Worm (Caenorhabditis elegans): Measurements from ENCODE around the gene F47C12.13.

F47C12.13 gene

DNA sequence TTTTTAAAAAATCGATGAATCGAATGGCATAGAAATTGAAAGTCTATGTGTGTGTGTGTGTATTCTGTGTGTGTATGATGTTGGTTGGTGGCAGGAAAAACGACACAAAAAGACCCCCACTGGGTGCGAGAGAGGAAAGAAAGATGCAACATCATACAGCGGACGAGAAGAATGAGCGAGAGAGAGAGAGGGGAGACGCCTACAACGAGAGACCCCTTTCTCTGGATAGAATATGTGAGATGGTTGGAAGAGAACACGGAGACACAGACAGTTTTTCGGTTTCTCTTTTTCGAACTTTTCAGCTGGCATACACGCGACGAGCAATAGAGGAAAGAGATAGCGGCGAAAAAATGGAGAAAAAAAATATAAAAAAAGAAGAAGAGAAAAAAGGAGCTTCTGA lies 25.6 kb upstream of the F47C12.13 start:
- TF ChIP-seq blmp-1 (tag; optimal IDR thresholded peaks at IDR 0.05), result no peak
- no peak for TF ChIP-seq zip-8 (tag; optimal IDR thresholded peaks at IDR 0.05)
- no peak for TF ChIP-seq nhr-12 (tag; optimal IDR thresholded peaks at IDR 0.05)
- peak; percentile 32 for TF ChIP-seq mep-1 (tag; optimal IDR thresholded peaks at IDR 0.05)
- peak; percentile 34 for TF ChIP-seq lin-32 (GFP tag; optimal IDR thresholded peaks at IDR 0.05)
- TF ChIP-seq ztf-11 (tag; optimal IDR thresholded peaks at IDR 0.05), result no peak
- no peak for TF ChIP-seq nhr-28 (tag; optimal IDR thresholded peaks at IDR 0.05)
- TF ChIP-seq sptf-1 (tag; optimal IDR thresholded peaks at IDR 0.05), result peak; percentile 35
- TF ChIP-seq drap-1 (GFP tag; optimal IDR thresholded peaks at IDR 0.05), result no peak
- TF ChIP-seq sem-2 (GFP tag; optimal IDR thresholded peaks at IDR 0.05), result no peak
- TF ChIP-seq lin-13 (tag; optimal IDR thresholded peaks at IDR 0.05), result peak; percentile 22
- peak; percentile 60 for TF ChIP-seq unc-62 (GFP tag; optimal IDR thresholded peaks at IDR 0.05)
- no peak for TF ChIP-seq tbx-8 (GFP tag; optimal IDR thresholded peaks at IDR 0.05)
- no peak for TF ChIP-seq nhr-2 (tag; optimal IDR thresholded peaks at IDR 0.05)
- peak; percentile 63 for TF ChIP-seq unc-120 (tag; optimal IDR thresholded peaks at IDR 0.05; ENCODE audit: poor library complexity, severe bottlenecking)
- TF ChIP-seq mls-2 (tag; optimal IDR thresholded peaks at IDR 0.05), result no peak
- TF ChIP-seq hlh-1 (tag; optimal IDR thresholded peaks at IDR 0.05), result peak; percentile 56

DNA sequence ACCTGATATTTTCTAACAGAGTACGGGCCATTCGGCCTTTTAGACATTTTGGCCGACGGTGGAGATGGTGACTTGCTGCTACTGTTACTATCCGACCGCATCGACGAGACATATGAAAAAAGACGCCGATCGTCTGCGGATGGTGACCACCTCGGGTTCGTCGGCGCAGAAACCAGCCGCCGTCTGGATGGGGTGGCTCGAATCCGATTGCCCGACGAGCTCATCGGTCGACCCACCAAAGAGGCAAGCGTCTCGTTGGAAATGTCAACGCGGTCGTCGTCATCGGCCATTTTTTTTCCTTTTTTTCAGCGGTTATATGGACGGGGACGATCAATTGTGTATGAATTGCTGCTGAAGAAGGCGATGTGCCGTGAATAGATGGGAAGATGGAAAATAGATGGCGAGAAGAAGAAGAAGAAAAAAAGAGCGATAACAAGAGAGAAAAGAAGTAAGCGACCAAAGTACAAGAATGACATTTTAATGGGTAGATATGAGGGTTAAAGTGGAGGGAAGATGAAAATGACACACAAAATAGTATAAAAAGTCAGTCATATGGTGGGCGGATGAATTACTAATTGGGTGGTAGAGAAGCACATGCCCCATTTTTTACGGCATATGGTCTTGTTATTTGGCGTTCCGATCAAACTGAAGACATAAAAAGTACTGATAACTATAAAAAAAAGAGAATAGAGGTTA lies 24.6 kb upstream of the F47C12.13 start:
- TF ChIP-seq elt-1 (tag; optimal IDR thresholded peaks at IDR 0.05; ENCODE audit: borderline replicate concordance, insufficient read depth) (peak; percentile 17), ces-1 (GFP tag; optimal IDR thresholded peaks at IDR 0.05) (no peak)

DNA sequence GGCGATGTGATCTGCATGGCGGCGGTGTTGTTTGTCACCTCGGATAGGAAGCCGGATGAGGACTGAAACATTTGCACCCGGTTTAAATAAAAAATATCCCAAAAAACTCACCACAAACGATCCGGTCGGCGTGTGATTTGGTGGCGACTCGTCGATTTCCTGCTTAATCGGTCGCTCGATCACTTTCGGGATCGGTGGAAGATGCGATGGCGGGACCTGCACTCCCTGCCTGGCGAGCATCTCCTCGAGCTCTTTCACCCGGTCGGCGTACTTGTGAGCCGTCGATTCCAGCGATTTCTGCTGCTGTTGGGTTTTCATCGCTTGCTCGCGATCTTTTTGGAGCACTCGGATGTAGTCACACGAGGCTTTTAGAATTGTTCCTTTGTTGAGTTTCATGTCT lies 22.5 kb upstream of the F47C12.13 start:
- no peak for TF ChIP-seq mep-1 (tag; optimal IDR thresholded peaks at IDR 0.05)
- TF ChIP-seq ham-2 (GFP tag; optimal IDR thresholded peaks at IDR 0.05), result no peak
- TF ChIP-seq drap-1 (GFP tag; optimal IDR thresholded peaks at IDR 0.05), result no peak

DNA sequence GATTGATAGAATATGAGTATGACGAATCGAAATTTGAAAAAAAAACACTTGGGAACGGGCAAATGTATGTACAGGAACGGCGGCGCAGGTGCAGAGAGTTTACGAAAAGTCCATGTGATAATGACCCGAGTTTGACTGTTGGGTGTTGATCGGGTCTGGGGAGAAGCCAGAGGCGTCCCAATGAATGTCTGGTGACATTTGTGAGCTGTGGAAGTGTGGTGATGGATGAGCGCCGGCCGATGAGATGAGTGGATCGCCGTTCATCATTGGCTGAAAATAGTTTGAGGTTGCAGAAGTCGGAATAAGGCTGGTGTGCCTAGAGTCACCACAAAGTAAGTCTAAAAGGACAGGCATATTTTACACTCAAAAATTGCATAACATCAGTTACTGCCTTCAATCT lies 21.4 kb upstream of the F47C12.13 start:
- TF ChIP-seq nhr-12 (tag; optimal IDR thresholded peaks at IDR 0.05), result no peak

DNA sequence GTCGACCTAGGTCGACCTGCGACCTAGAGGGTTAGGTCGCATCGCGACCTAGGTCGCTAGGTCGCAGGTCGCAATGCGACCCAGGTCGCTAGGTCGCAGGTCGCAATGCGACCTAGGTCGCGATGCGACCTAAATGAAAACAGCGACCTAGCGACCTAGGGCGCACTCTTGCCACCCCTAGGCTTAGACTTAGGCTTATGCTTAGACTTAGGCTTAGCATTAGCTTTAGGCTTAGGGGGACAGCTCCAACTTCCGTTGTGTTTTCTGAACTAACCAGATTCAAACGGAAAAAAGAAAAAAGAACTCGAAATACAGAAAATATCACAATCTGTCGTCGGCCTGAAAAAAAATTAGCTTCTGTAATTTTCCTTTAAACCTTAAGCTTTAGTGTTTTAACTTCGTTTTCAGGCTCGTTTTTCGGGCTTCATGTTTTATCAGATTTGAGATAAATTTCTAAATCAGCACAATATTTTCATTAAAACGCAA lies 20.2 kb upstream of the F47C12.13 start:
- no peak for TF ChIP-seq ztf-11 (tag; optimal IDR thresholded peaks at IDR 0.05)
- no peak for TF ChIP-seq drap-1 (GFP tag; optimal IDR thresholded peaks at IDR 0.05)
- TF ChIP-seq unc-62 (GFP tag; optimal IDR thresholded peaks at IDR 0.05), result no peak
- no peak for TF ChIP-seq ceh-39 (tag; optimal IDR thresholded peaks at IDR 0.05)
- TF ChIP-seq nhr-28 (tag; optimal IDR thresholded peaks at IDR 0.05), result no peak
- no peak for TF ChIP-seq mep-1 (tag; optimal IDR thresholded peaks at IDR 0.05)
- TF ChIP-seq cnd-1 (tag; optimal IDR thresholded peaks at IDR 0.05), result no peak
- TF ChIP-seq lsy-2 (tag; optimal IDR thresholded peaks at IDR 0.05), result no peak
- no peak for TF ChIP-seq ceh-43 (GFP tag; optimal IDR thresholded peaks at IDR 0.05)
- no peak for TF ChIP-seq tbx-8 (GFP tag; optimal IDR thresholded peaks at IDR 0.05)
- no peak for TF ChIP-seq ceh-83 (GFP tag; optimal IDR thresholded peaks at IDR 0.05)
- TF ChIP-seq mab-5 (tag; optimal IDR thresholded peaks at IDR 0.05), result no peak
- no peak for TF ChIP-seq lin-32 (GFP tag; optimal IDR thresholded peaks at IDR 0.05)
- no peak for TF ChIP-seq pha-4 (tag; optimal IDR thresholded peaks at IDR 0.05)
- no peak for TF ChIP-seq ces-1 (GFP tag; optimal IDR thresholded peaks at IDR 0.05)
- TF ChIP-seq nhr-2 (tag; optimal IDR thresholded peaks at IDR 0.05), result no peak
- TF ChIP-seq nhr-12 (tag; optimal IDR thresholded peaks at IDR 0.05), result no peak
- no peak for TF ChIP-seq elt-1 (tag; optimal IDR thresholded peaks at IDR 0.05; ENCODE audit: borderline replicate concordance, insufficient read depth)

DNA sequence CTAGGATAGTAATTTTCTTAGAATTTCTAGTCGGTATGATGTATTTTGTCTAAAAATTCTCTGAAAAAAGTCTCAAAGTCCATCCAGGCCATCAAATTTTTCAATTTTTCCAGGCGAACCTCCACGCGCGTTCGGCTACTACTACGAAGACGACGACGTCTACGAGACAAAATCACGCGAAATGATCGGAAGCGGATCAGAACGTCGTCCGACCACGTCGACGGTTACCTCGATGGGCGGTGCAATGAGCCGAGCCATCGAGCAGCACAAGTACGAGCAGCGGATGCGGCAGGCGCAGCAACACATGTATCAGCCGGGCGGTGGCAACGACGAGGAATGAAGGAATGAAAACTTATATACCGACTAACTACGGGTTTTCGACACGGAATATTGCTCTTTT lies 19.4 kb upstream of the F47C12.13 start:
- TF ChIP-seq ham-2 (GFP tag; optimal IDR thresholded peaks at IDR 0.05), result no peak
- no peak for TF ChIP-seq ceh-43 (GFP tag; optimal IDR thresholded peaks at IDR 0.05)
- TF ChIP-seq sptf-1 (tag; optimal IDR thresholded peaks at IDR 0.05), result no peak
- no peak for TF ChIP-seq blmp-1 (tag; optimal IDR thresholded peaks at IDR 0.05)
- no peak for TF ChIP-seq unc-62 (GFP tag; optimal IDR thresholded peaks at IDR 0.05)
- no peak for TF ChIP-seq tbx-8 (GFP tag; optimal IDR thresholded peaks at IDR 0.05)
- TF ChIP-seq lin-32 (GFP tag; optimal IDR thresholded peaks at IDR 0.05), result no peak
- TF ChIP-seq nhr-237 (tag; optimal IDR thresholded peaks at IDR 0.05), result no peak

All from whole organism, mixed stage, embryonic.